Worm (Caenorhabditis elegans) whole organism, young adult: ENCODE measurements around the gene pigs-1.

Experiments
- B0019.2 ChIP-seq: fragments of 200-800 bp; sonication (Bioruptor generic); conservative IDR thresholded peaks from 2 replicates; pipeline ENCODE4 v1.3.6; 2022; ENCODE audit warnings: missing genetic modification reagents, missing genetic modification characterization, missing compliant biosample characterization
- F49E8.2 ChIP-seq: sonication (generic microtip); optimal IDR thresholded peaks from 3 replicates; lab custom pipeline; 2017; ENCODE audit warnings: missing genetic modification characterization, mild to moderate bottlenecking, missing compliant biosample characterization, antibody characterized with exemption, moderate library complexity; ENCODE audit not compliant: insufficient read depth
- ama-1 ChIP-seq, 3 experiments: fragments of 150-350 bp in 1 of 3; sonication (generic microtip) in 2 of 3; optimal IDR thresholded peaks; 2 replicates each; lab custom pipeline; 2014 to 2018; ENCODE audit warnings: missing biosample characterization in 2 of 3, missing genetic modification characterization in 2 of 3, missing genetic modification reagents in 2 of 3
- sea-2 ChIP-seq: fragments of 200-800 bp; sonication (Bioruptor generic); IDR thresholded peaks from 2 replicates; pipeline ENCODE4 v1.3.6; 2022; ENCODE audit warnings: missing genetic modification characterization, missing compliant biosample characterization

ce11 chrIV:10141930-10142505, 6.8 kb downstream of the pigs-1 start, which contains the start of the genes gst-2, gst-4 and dhs-12:
- TF ChIP-seq B0019.2 (GFP tag; lab: Robert Waterston, UW) (no peak), F49E8.2 (tag; lab: Kevin White, UChicago) (no peak), sea-2 (GFP tag; lab: Robert Waterston, UW) (no peak), ama-1 (optimal IDR thresholded peaks at IDR 0.05; lab: Kevin White, UChicago) (no peak), ama-1 (GFP tag; optimal IDR thresholded peaks at IDR 0.05; lab: Kevin White, UChicago) (no peak)
